Fruit fly (Drosophila melanogaster) whole organism, embryonic: ENCODE measurements around the gene Vlet.

Source experiments
- Ada2b ChIP-seq: fragments of 200-800 bp; sonication (Bioruptor generic); IDR thresholded peaks from 2 replicates; pipeline ENCODE4 v1.3.6; 2022; ENCODE audit warnings: missing biosample characterization, missing genetic modification characterization
- Atf6 ChIP-seq: fragments of 200-800 bp; sonication (Bioruptor generic); IDR thresholded peaks from 2 replicates; pipeline ENCODE4 v1.3.6; 2022; ENCODE audit warnings: missing biosample characterization, missing genetic modification characterization
- Bdp1 ChIP-seq: fragments of 200-800 bp; sonication (Bioruptor generic); optimal IDR thresholded peaks from 3 replicates; lab custom pipeline; 2016; ENCODE audit warnings: missing biosample characterization, missing genetic modification characterization
- CG11398 ChIP-seq: fragments of 200-800 bp; sonication (Bioruptor generic); optimal IDR thresholded peaks from 2 replicates; lab custom pipeline; 2016; ENCODE audit warnings: missing biosample characterization, missing genetic modification characterization
- CG12071 ChIP-seq: fragments of 200-800 bp; sonication (Bioruptor generic); optimal IDR thresholded peaks from 3 replicates; lab custom pipeline; 2018; ENCODE audit warnings: missing biosample characterization, mild to moderate bottlenecking, missing genetic modification characterization
- CG1233 ChIP-seq: fragments of 200-800 bp; sonication (Bioruptor generic); optimal IDR thresholded peaks from 4 replicates; lab custom pipeline; 2018; ENCODE audit warnings: missing biosample characterization, mild to moderate bottlenecking, missing genetic modification characterization
- CG12391 ChIP-seq: fragments of 200-800 bp; sonication (Bioruptor generic); optimal IDR thresholded peaks from 3 replicates; lab custom pipeline; 2018; ENCODE audit warnings: missing biosample characterization, mild to moderate bottlenecking, missing genetic modification characterization, moderate library complexity
- CG12744 ChIP-seq: fragments of 200-800 bp; sonication (Bioruptor generic); optimal IDR thresholded peaks from 2 replicates; lab custom pipeline; 2016; ENCODE audit warnings: missing biosample characterization, missing genetic modification characterization
- CG13287 ChIP-seq: fragments of 200-800 bp; sonication (Bioruptor generic); IDR thresholded peaks from 2 replicates; pipeline ENCODE4 v1.3.6; 2022; ENCODE audit warnings: missing biosample characterization, missing genetic modification characterization; ENCODE audit not compliant: partially characterized antibody
- CG14860 ChIP-seq: fragments of 200-800 bp; sonication (Bioruptor generic); IDR thresholded peaks from 3 replicates; pipeline ENCODE4 v1.3.6; 2022; ENCODE audit warnings: missing biosample characterization, missing genetic modification characterization; ENCODE audit not compliant: partially characterized antibody
- CG16815 ChIP-seq: fragments of 200-800 bp; sonication (Bioruptor generic); optimal IDR thresholded peaks from 3 replicates; lab custom pipeline; 2017; ENCODE audit warnings: missing biosample characterization, mild to moderate bottlenecking, missing genetic modification characterization
- CG17359 ChIP-seq: fragments of 200-800 bp; sonication (Bioruptor generic); optimal IDR thresholded peaks from 3 replicates; lab custom pipeline; 2018; ENCODE audit warnings: missing biosample characterization, mild to moderate bottlenecking, missing genetic modification characterization, moderate library complexity
- CG17385 ChIP-seq: fragments of 200-800 bp; sonication (Bioruptor generic); optimal IDR thresholded peaks from 3 replicates; lab custom pipeline; 2018; ENCODE audit warnings: missing biosample characterization, mild to moderate bottlenecking, missing genetic modification characterization
- CG17912 ChIP-seq: fragments of 200-800 bp; sonication (Bioruptor generic); optimal IDR thresholded peaks from 2 replicates; lab custom pipeline; 2018; ENCODE audit warnings: missing biosample characterization, mild to moderate bottlenecking, missing genetic modification characterization
- CG18599 ChIP-seq: fragments of 200-800 bp; sonication (Bioruptor generic); optimal IDR thresholded peaks from 3 replicates; lab custom pipeline; 2017; ENCODE audit warnings: missing biosample characterization, missing genetic modification characterization, mild to moderate bottlenecking, moderate library complexity, missing genetic modification reagents
- CG32532 ChIP-seq: fragments of 200-800 bp; sonication (Bioruptor generic); IDR thresholded peaks from 2 replicates; pipeline ENCODE4 v1.3.6; 2022; ENCODE audit warnings: missing biosample characterization, missing genetic modification characterization
- CG4707 ChIP-seq: fragments of 200-800 bp; sonication (Bioruptor generic); optimal IDR thresholded peaks from 2 replicates; lab custom pipeline; 2018; ENCODE audit warnings: missing biosample characterization, mild to moderate bottlenecking, missing genetic modification characterization, moderate library complexity
- CG6254 ChIP-seq: fragments of 200-800 bp; sonication (Bioruptor generic); optimal IDR thresholded peaks from 3 replicates; lab custom pipeline; 2017; ENCODE audit warnings: mild to moderate bottlenecking, missing biosample characterization, missing genetic modification reagents, missing genetic modification characterization
- CG6272 ChIP-seq: fragments of 200-800 bp; sonication (Bioruptor generic); IDR thresholded peaks from 2 replicates; pipeline ENCODE4 v1.3.6; 2022; ENCODE audit warnings: missing biosample characterization, missing genetic modification characterization
- CG6813 ChIP-seq: fragments of 200-800 bp; sonication (Bioruptor generic); optimal IDR thresholded peaks from 2 replicates; lab custom pipeline; 2017; ENCODE audit warnings: missing biosample characterization, missing genetic modification characterization, mild to moderate bottlenecking, moderate library complexity, missing genetic modification reagents
- CG7987 ChIP-seq: fragments of 200-800 bp; sonication (Bioruptor generic); optimal IDR thresholded peaks from 2 replicates; lab custom pipeline; 2018; ENCODE audit warnings: missing biosample characterization, mild to moderate bottlenecking, missing genetic modification characterization, moderate library complexity
- CG8924 ChIP-seq: fragments of 200-800 bp; optimal IDR thresholded peaks from 3 replicates; lab custom pipeline; 2019; ENCODE audit warnings: missing biosample characterization, mild to moderate bottlenecking, missing genetic modification characterization, moderate library complexity
- CG9215 ChIP-seq: fragments of 200-800 bp; sonication (Bioruptor generic); IDR thresholded peaks from 2 replicates; pipeline ENCODE4 v1.3.6; 2022; ENCODE audit warnings: missing biosample characterization, missing genetic modification characterization
- CTCF ChIP-seq: fragments of 200-800 bp; sonication (Bioruptor generic); optimal IDR thresholded peaks from 2 replicates; lab custom pipeline; 2017; ENCODE audit warnings: missing biosample characterization, mild to moderate bottlenecking, missing genetic modification characterization, moderate library complexity
- Dip3 ChIP-seq: fragments of 200-800 bp; sonication (Bioruptor generic); optimal IDR thresholded peaks from 3 replicates; lab custom pipeline; 2016; ENCODE audit warnings: missing biosample characterization, missing genetic modification characterization
- Eip74EF ChIP-seq, 2 experiments: fragments of 200-800 bp in 1 of 2; fragments of >200 bp in 1 of 2; sonication (Bioruptor generic) in 1 of 2; optimal IDR thresholded peaks; 2 replicates each; lab custom pipeline; 2017 to 2019; ENCODE audit warnings: missing biosample characterization in 2 of 2, missing genetic modification characterization in 2 of 2, mild to moderate bottlenecking in 1 of 2, moderate library complexity in 1 of 2
- Hand ChIP-seq: fragments of 200-800 bp; sonication (Bioruptor generic); optimal IDR thresholded peaks from 2 replicates; lab custom pipeline; 2017; ENCODE audit warnings: mild to moderate bottlenecking, missing biosample characterization, missing genetic modification reagents, missing genetic modification characterization
- HmgZ ChIP-seq: fragments of 200-800 bp; sonication (Bioruptor generic); optimal IDR thresholded peaks from 2 replicates; lab custom pipeline; 2018; ENCODE audit warnings: missing biosample characterization, mild to moderate bottlenecking, missing genetic modification characterization
- Meics ChIP-seq: fragments of 200-800 bp; sonication (Bioruptor generic); optimal IDR thresholded peaks from 2 replicates; lab custom pipeline; 2017; ENCODE audit warnings: missing biosample characterization, mild to moderate bottlenecking, missing genetic modification characterization
- Neu2 ChIP-seq: fragments of 200-800 bp; sonication (Bioruptor generic); optimal IDR thresholded peaks from 3 replicates; lab custom pipeline; 2016; ENCODE audit warnings: missing biosample characterization, missing genetic modification characterization, borderline replicate concordance
- Nf-YA ChIP-seq: fragments of 200-800 bp; sonication (Bioruptor generic); IDR thresholded peaks from 2 replicates; pipeline ENCODE4 v1.3.6; 2022; ENCODE audit warnings: missing biosample characterization, missing genetic modification characterization
- PHDP ChIP-seq: fragments of 200-800 bp; sonication (Bioruptor generic); optimal IDR thresholded peaks from 3 replicates; lab custom pipeline; 2018; ENCODE audit warnings: missing biosample characterization, mild to moderate bottlenecking, missing genetic modification characterization, moderate library complexity
- Poxn ChIP-seq: fragments of 200-800 bp; sonication (Bioruptor generic); IDR thresholded peaks from 2 replicates; pipeline ENCODE4 v1.3.6; 2022; ENCODE audit warnings: missing biosample characterization, missing genetic modification characterization
- Sry-δ ChIP-seq: fragments of 200-800 bp; sonication (Bioruptor generic); optimal IDR thresholded peaks from 2 replicates; lab custom pipeline; 2016; ENCODE audit warnings: missing biosample characterization, missing genetic modification characterization
- ci ChIP-seq: fragments of 200-800 bp; sonication (Bioruptor generic); IDR thresholded peaks from 3 replicates; pipeline ENCODE4 v1.3.6; 2022; ENCODE audit warnings: missing biosample characterization, missing genetic modification characterization
- crc ChIP-seq: fragments of 200-800 bp; sonication (Bioruptor generic); optimal IDR thresholded peaks from 2 replicates; lab custom pipeline; 2016; ENCODE audit warnings: missing biosample characterization, missing genetic modification characterization
- crol ChIP-seq: fragments of 200-800 bp; sonication (Bioruptor generic); IDR thresholded peaks from 2 replicates; pipeline ENCODE4 v1.3.6; 2022; ENCODE audit warnings: missing biosample characterization, missing genetic modification characterization
- fru ChIP-seq: fragments of >200 bp; optimal IDR thresholded peaks from 2 replicates; lab custom pipeline; 2017
- grau ChIP-seq: fragments of 200-800 bp; optimal IDR thresholded peaks from 3 replicates; lab custom pipeline; 2019; ENCODE audit warnings: missing biosample characterization, mild to moderate bottlenecking, missing genetic modification characterization, moderate library complexity
- grn ChIP-seq: fragments of 200-800 bp; sonication (Bioruptor generic); optimal IDR thresholded peaks from 3 replicates; lab custom pipeline; 2017; ENCODE audit warnings: missing biosample characterization, missing genetic modification characterization
- gro ChIP-seq: fragments of 200-800 bp; sonication (Bioruptor generic); optimal IDR thresholded peaks from 2 replicates; lab custom pipeline; 2016; ENCODE audit warnings: missing biosample characterization, missing genetic modification characterization
- lilli ChIP-seq: fragments of 200-800 bp; sonication (Bioruptor generic); optimal IDR thresholded peaks from 3 replicates; lab custom pipeline; 2016; ENCODE audit warnings: missing biosample characterization, missing genetic modification characterization
- pfk ChIP-seq: fragments of 200-800 bp; sonication (Bioruptor generic); optimal IDR thresholded peaks from 2 replicates; lab custom pipeline; 2018; ENCODE audit warnings: missing biosample characterization, mild to moderate bottlenecking, missing genetic modification characterization, moderate library complexity
- prd ChIP-seq, 3 experiments: fragments of >200 bp in 2 of 3; fragments of 200-800 bp in 1 of 3; sonication (Bioruptor generic) in 1 of 3; optimal IDR thresholded peaks in 2 of 3; IDR thresholded peaks in 1 of 3; 2 replicates in 2 of 3; 3 replicates in 1 of 3; pipeline versions ENCODE4 v1.3.6 to Lab custom; 2017 to 2022; ENCODE audit warnings: missing biosample characterization in 1 of 3, missing genetic modification characterization in 1 of 3
- pum ChIP-seq: fragments of 200-800 bp; sonication (Bioruptor generic); optimal IDR thresholded peaks from 2 replicates; lab custom pipeline; 2016; ENCODE audit warnings: missing biosample characterization, missing genetic modification characterization
- rib ChIP-seq: fragments of 200-800 bp; sonication (Bioruptor generic); IDR thresholded peaks from 2 replicates; pipeline ENCODE4 v1.3.6; 2022; ENCODE audit warnings: missing biosample characterization, missing genetic modification characterization
- sd ChIP-seq: fragments of 200-800 bp; sonication (Bioruptor generic); optimal IDR thresholded peaks from 3 replicates; lab custom pipeline; 2018; ENCODE audit warnings: missing biosample characterization, mild to moderate bottlenecking, missing genetic modification characterization, moderate library complexity
- tap ChIP-seq: fragments of 200-800 bp; optimal IDR thresholded peaks from 3 replicates; lab custom pipeline; 2019; ENCODE audit warnings: missing biosample characterization, mild to moderate bottlenecking, missing genetic modification characterization, moderate library complexity
- vfl ChIP-seq: fragments of 200-800 bp; sonication (Bioruptor generic); optimal IDR thresholded peaks from 2 replicates; lab custom pipeline; 2016; ENCODE audit warnings: missing biosample characterization, missing genetic modification characterization

Vlet gene

DNA sequence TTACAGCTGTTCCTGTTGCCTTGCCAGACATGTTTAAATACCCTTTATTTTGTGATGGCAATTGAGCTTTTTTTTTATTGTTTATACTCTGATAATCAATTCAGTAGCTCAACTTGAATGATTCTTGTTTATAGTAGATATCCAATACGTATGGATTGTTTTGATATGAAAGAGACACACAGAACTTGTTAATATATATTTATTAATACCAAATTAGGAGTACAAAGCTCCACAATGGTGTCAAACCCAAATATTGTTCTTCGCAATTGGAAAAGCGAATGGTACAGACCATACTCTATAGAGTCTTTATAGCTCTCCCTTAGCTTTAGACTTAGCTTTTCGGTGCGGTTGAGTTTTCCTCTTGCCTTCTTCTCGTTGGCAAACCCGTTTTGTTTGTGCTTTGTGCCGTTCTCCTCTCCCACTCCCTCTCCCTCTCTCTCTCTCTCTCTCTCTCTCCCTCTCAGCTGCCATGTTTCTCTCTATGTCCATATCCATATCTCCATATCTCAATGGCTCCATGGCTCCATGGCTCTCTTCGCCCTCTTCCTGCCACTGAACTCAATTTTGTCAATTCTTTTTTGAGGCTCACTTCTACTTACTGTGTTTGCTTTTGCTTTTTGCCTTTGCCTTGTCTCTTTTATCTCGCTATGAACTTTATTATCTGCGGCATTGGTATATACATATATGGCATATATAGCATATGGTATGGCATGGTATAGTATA lies 7.7 kb upstream of the Vlet start (continued):
- TF ChIP-seq CG17359 (peak; percentile 44), CG16815 (GFP tag; lab: Kevin White, UChicago) (no peak), Neu2 (GFP tag; lab: Kevin White, UChicago) (no peak), Poxn (no peak), lilli (GFP tag; lab: Kevin White, UChicago) (peak; percentile 14), tap (tag; lab: Kevin White, UChicago) (peak; percentile 34), CTCF (GFP tag; lab: Kevin White, UChicago) (peak; percentile 52), vfl (no peak), CG6254 (GFP tag; lab: Kevin White, UChicago) (peak; percentile 5), CG17385 (peak; percentile 80), CG8924 (tag; lab: Kevin White, UChicago) (peak; percentile 56), Dip3 (no peak), CG18599 (GFP tag; lab: Kevin White, UChicago) (peak; percentile 80), CG6813 (GFP tag; lab: Kevin White, UChicago) (peak; percentile 69), Atf6 (peak; percentile 59), CG6272 (no peak), CG4707 (GFP tag; lab: Kevin White, UChicago) (peak; percentile 53), CG13287 (GFP tag; lab: Robert Waterston, UW) (peak; percentile 35), CG9215 (GFP tag; lab: Robert Waterston, UW) (no peak), CG12391 (tag; lab: Kevin White, UChicago) (no peak), pfk (peak; percentile 51), crol (GFP tag; lab: Robert Waterston, UW) (peak; percentile 60; the same call in 1 of the 2 replicates), grau (tag; lab: Kevin White, UChicago) (peak; percentile 24), Nf-YA (GFP tag; lab: Robert Waterston, UW) (0 out of 2 replicates have a peak, but pooled peaks have one; percentile 29), CG7987 (peak; percentile 65), CG32532 (GFP tag; lab: Robert Waterston, UW) (peak; percentile 69; the same call in 1 of the 2 replicates), Eip74EF (GFP tag; optimal IDR thresholded peaks at IDR 0.05; lab: Kevin White, UChicago) (no peak), fru (no peak), CG12071 (GFP tag; lab: Kevin White, UChicago) (peak; percentile 76), pum (no peak), Sry-δ (GFP tag; lab: Kevin White, UChicago) (no peak), CG17912 (GFP tag; lab: Kevin White, UChicago) (no peak), grn (GFP tag; lab: Kevin White, UChicago) (peak; percentile 82), gro (GFP tag; lab: Kevin White, UChicago) (peak; percentile 54), CG12744 (GFP tag; lab: Kevin White, UChicago) (no peak), Meics (GFP tag; lab: Kevin White, UChicago) (peak; percentile 49), ci (GFP tag; lab: Robert Waterston, UW) (peak; percentile 59; the same call in 2 of the 3 replicates), sd (tag; lab: Kevin White, UChicago) (peak; percentile 3), CG14860 (GFP tag; lab: Robert Waterston, UW) (no peak), HmgZ (tag; lab: Kevin White, UChicago) (peak; percentile 33), prd (optimal IDR thresholded peaks at IDR 0.05; lab: Kevin White, UChicago) (no peak), prd (GFP tag; IDR thresholded peaks at IDR 0.05; lab: Robert Waterston, UW) (no peak), PHDP (peak; percentile 24), Ada2b (GFP tag; lab: Robert Waterston, UW) (no peak), rib (GFP tag; lab: Robert Waterston, UW) (no peak), crc (GFP tag; lab: Kevin White, UChicago) (peak; percentile 6), CG11398 (GFP tag; lab: Kevin White, UChicago) (peak; percentile 33), Hand (GFP tag; lab: Kevin White, UChicago) (peak; percentile 53), Bdp1 (GFP tag; lab: Kevin White, UChicago) (no peak), CG1233 (GFP tag; lab: Kevin White, UChicago) (no peak)
